Fruit fly (Drosophila melanogaster): Measurements from ENCODE around the gene CG7065.

dm6 chrX:9158366-9158765 is 16.1 kb downstream of the CG7065 start, which contains the start of the genes Ost48 and Dlip1:
- no peak for TF ChIP-seq CG8478 (optimal IDR thresholded peaks at IDR 0.05)
- no peak for TF ChIP-seq pan (optimal IDR thresholded peaks at IDR 0.05)
- TF ChIP-seq psq (optimal IDR thresholded peaks at IDR 0.05): no peak

All from whole organism.